Worm (Caenorhabditis elegans) whole organism, young adult: ENCODE data around the gene C05C9.3.

Experiments used
- B0019.2 ChIP-seq: fragments of 200-800 bp; sonication (Bioruptor generic); conservative IDR thresholded peaks from 2 replicates; pipeline ENCODE4 v1.3.6; 2022; ENCODE audit warnings: missing genetic modification reagents, missing genetic modification characterization, missing compliant biosample characterization
- F49E8.2 ChIP-seq: sonication (generic microtip); optimal IDR thresholded peaks from 3 replicates; lab custom pipeline; 2017; ENCODE audit warnings: missing genetic modification characterization, mild to moderate bottlenecking, missing compliant biosample characterization, antibody characterized with exemption, moderate library complexity; ENCODE audit not compliant: insufficient read depth
- F55B11.4 ChIP-seq: sonication (generic microtip); optimal IDR thresholded peaks from 2 replicates; lab custom pipeline; 2016; ENCODE audit warnings: missing compliant biosample characterization, missing genetic modification characterization, borderline replicate concordance; ENCODE audit not compliant: insufficient read depth
- ccch-3 ChIP-seq: fragments of 200-800 bp; sonication (Bioruptor generic); optimal IDR thresholded peaks from 2 replicates; lab custom pipeline; 2018; ENCODE audit warnings: mild to moderate bottlenecking, missing genetic modification characterization, missing compliant biosample characterization
- ceh-27 ChIP-seq: fragments of 200-800 bp; sonication (Bioruptor generic); optimal IDR thresholded peaks from 2 replicates; lab custom pipeline; 2018; ENCODE audit warnings: mild to moderate bottlenecking, missing genetic modification characterization, moderate library complexity, missing compliant biosample characterization
- ceh-40 ChIP-seq: fragments of 200-800 bp; sonication (Bioruptor generic); IDR thresholded peaks from 2 replicates; pipeline ENCODE4 v1.3.6; 2022; ENCODE audit warnings: missing genetic modification characterization, missing compliant biosample characterization
- efl-1 ChIP-seq: fragments of 150-350 bp; optimal IDR thresholded peaks from 2 replicates; lab custom pipeline; 2014; ENCODE audit warnings: missing biosample characterization, missing genetic modification reagents, missing genetic modification characterization
- unc-62 ChIP-seq: fragments of 150-350 bp; optimal IDR thresholded peaks from 2 replicates; lab custom pipeline; 2014; ENCODE audit warnings: missing biosample characterization, missing genetic modification reagents, missing genetic modification characterization

DNA sequence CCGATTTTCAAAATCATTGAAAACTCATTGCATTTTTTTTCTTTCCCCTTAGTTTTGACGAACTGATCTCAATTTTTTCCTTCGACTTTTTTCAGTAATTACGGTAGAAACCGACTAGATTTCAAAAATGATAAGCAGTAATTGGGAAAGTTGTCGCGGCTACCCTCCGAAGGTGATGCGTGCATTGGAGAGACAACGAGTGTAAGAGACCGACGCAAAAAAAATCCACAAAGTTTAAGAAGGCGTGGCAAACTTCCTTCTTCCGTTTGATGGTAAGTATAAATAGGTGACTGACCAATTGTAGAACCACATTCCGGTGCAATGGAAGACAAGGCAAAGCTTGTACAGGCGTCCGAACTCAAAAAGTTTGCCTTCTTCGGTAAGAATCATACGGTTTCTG lies 46.5 kb upstream of the C05C9.3 start, which contains the start of gene col-178:
- TF ChIP-seq F55B11.4 (tag; lab: Kevin White, UChicago) (no peak), unc-62 (GFP tag; lab: Kevin White, UChicago) (no peak), F49E8.2 (tag; lab: Kevin White, UChicago) (no peak), ccch-3 (GFP tag; lab: Kevin White, UChicago) (no peak), efl-1 (no peak), ceh-40 (no peak), ceh-27 (GFP tag; lab: Kevin White, UChicago) (no peak), B0019.2 (GFP tag; lab: Robert Waterston, UW) (no peak)
